Worm (Caenorhabditis elegans) whole organism, midembryonic: ENCODE data around the gene C02E7.10.

Experiments used
- cog-1 ChIP-seq: sonication (generic microtip); optimal IDR thresholded peaks from 2 replicates; lab custom pipeline; 2016; ENCODE audit warnings: missing genetic modification characterization, missing compliant biosample characterization
- flt-1 ChIP-seq: fragments of 200-800 bp; sonication (Bioruptor generic); IDR thresholded peaks from 2 replicates; pipeline ENCODE4 v1.3.6; 2022; ENCODE audit warnings: missing genetic modification characterization, missing compliant biosample characterization
- klf-2 ChIP-seq: fragments of 200-800 bp; sonication (Bioruptor generic); conservative IDR thresholded peaks from 2 replicates; pipeline ENCODE4 v1.3.6; 2022; ENCODE audit warnings: missing genetic modification reagents, missing genetic modification characterization, missing compliant biosample characterization
- tab-1 ChIP-seq: fragments of 200-800 bp; sonication (Bioruptor generic); IDR thresholded peaks from 2 replicates; pipeline ENCODE4 v1.3.6; 2022; ENCODE audit warnings: missing genetic modification characterization, missing compliant biosample characterization
- ztf-23 ChIP-seq: fragments of 200-800 bp; sonication (Bioruptor generic); IDR thresholded peaks from 2 replicates; pipeline ENCODE4 v1.3.6; 2022; ENCODE audit warnings: missing genetic modification reagents, missing genetic modification characterization, missing compliant biosample characterization

- no peak for TF ChIP-seq ztf-23 (GFP tag; lab: Robert Waterston, UW)
- no peak for TF ChIP-seq cog-1 (tag; lab: Kevin White, UChicago)
- TF ChIP-seq klf-2 (GFP tag; lab: Robert Waterston, UW): no peak
- no peak for TF ChIP-seq flt-1 (GFP tag; lab: Robert Waterston, UW)
- TF ChIP-seq tab-1 (GFP tag; lab: Robert Waterston, UW): no peak
Measured at ce11 chrV:4969503-4969902, 36.7 kb upstream of the C02E7.10 start.
